Fruit fly (Drosophila melanogaster) whole organism, embryonic: ENCODE results near the gene CHOp24.

Experiments
- CG1024 ChIP-seq: fragments of 200-800 bp; sonication (Bioruptor generic); IDR thresholded peaks from 2 replicates; pipeline ENCODE4 v1.3.6; 2022; ENCODE audit warnings: missing biosample characterization, missing genetic modification characterization
- CG17385 ChIP-seq: fragments of 200-800 bp; sonication (Bioruptor generic); optimal IDR thresholded peaks from 3 replicates; lab custom pipeline; 2018; ENCODE audit warnings: missing biosample characterization, mild to moderate bottlenecking, missing genetic modification characterization
- CG3838 ChIP-seq: fragments of 200-800 bp; sonication (Bioruptor generic); optimal IDR thresholded peaks from 3 replicates; lab custom pipeline; 2016; ENCODE audit warnings: missing biosample characterization, missing genetic modification characterization
- cato ChIP-seq: fragments of 200-800 bp; sonication (Bioruptor generic); optimal IDR thresholded peaks from 2 replicates; lab custom pipeline; 2016; ENCODE audit warnings: missing biosample characterization, missing genetic modification characterization, borderline replicate concordance
- h ChIP-seq: fragments of >200 bp; optimal IDR thresholded peaks from 2 replicates; lab custom pipeline; 2017
- lola ChIP-seq, 3 experiments: fragments of >200 bp in 2 of 3; fragments of 200-800 bp in 1 of 3; sonication (Bioruptor generic) in 1 of 3; optimal IDR thresholded peaks; 2 replicates each; lab custom pipeline; 2017 to 2019; ENCODE audit warnings: missing biosample characterization in 3 of 3, missing genetic modification characterization in 3 of 3, mild to moderate bottlenecking in 1 of 3, moderate library complexity in 1 of 3
- zf30C ChIP-seq: fragments of 200-800 bp; sonication (Bioruptor generic); optimal IDR thresholded peaks from 3 replicates; lab custom pipeline; 2018; ENCODE audit warnings: missing biosample characterization, mild to moderate bottlenecking, missing genetic modification characterization

dm6 chrX:4554718-4555117, 14.0 kb downstream of the CHOp24 start:
- no peak for TF ChIP-seq zf30C (GFP tag; lab: Kevin White, UChicago)
- TF ChIP-seq CG3838, result no peak
- TF ChIP-seq CG1024 (GFP tag; lab: Robert Waterston, UW), result no peak
- TF ChIP-seq lola (GFP tag; optimal IDR thresholded peaks at IDR 0.05; lab: Kevin White, UChicago), result no peak
- TF ChIP-seq h (lab: Kevin White, UChicago), result no peak
- TF ChIP-seq CG17385, result no peak
- no peak for TF ChIP-seq cato (GFP tag; lab: Kevin White, UChicago)
